Fruit fly (Drosophila melanogaster): ENCODE results near the gene Coq3.
A peak's percentile ranks its signal among the peaks of the same experiment; 100 is the strongest.

The Coq3 gene

DNA sequence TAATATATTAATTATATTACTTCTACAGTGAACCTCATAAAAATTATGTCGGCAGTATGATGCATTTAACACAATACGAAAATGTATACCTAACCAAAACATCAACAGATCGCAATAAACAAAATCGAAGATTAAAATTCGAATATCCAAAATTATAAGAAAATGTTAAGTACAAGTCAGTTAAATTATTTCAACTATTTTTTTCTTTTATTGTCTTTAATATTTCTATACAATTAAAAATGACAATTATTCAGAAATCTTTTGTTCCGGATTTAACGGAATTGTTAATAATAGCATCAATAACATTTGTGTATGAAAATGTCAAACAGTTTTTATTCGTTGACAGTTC, 15.9 kb downstream of the Coq3 start:
- TF ChIP-seq svp (GFP tag) (no peak), esn (GFP tag; optimal IDR thresholded peaks at IDR 0.05) (no peak), CG6792 (GFP tag; optimal IDR thresholded peaks at IDR 0.05) (no peak), CG8119 (GFP tag; IDR thresholded peaks at IDR 0.05) (no peak), CG3919 (GFP tag; optimal IDR thresholded peaks at IDR 0.05) (no peak), Sox15 (GFP tag; optimal IDR thresholded peaks at IDR 0.05) (no peak), CG11294 (GFP tag; IDR thresholded peaks at IDR 0.05) (no peak), Eip75B (GFP tag; optimal IDR thresholded peaks at IDR 0.05) (no peak), Sox14 (GFP tag; optimal IDR thresholded peaks at IDR 0.05) (no peak), CG8319 (GFP tag; optimal IDR thresholded peaks at IDR 0.05) (no peak), fd85E (GFP tag; optimal IDR thresholded peaks at IDR 0.05) (no peak), net (GFP tag; optimal IDR thresholded peaks at IDR 0.05) (no peak), CG6276 (GFP tag; optimal IDR thresholded peaks at IDR 0.05) (no peak), Hr39 (GFP tag; optimal IDR thresholded peaks at IDR 0.05) (no peak), CG32006 (GFP tag; optimal IDR thresholded peaks at IDR 0.05) (no peak), CG4318 (GFP tag; optimal IDR thresholded peaks at IDR 0.05) (no peak), CG15336 (GFP tag; IDR thresholded peaks at IDR 0.05) (no peak), acj6 (GFP tag; optimal IDR thresholded peaks at IDR 0.05) (no peak), CG10669 (GFP tag; optimal IDR thresholded peaks at IDR 0.05) (no peak)

DNA sequence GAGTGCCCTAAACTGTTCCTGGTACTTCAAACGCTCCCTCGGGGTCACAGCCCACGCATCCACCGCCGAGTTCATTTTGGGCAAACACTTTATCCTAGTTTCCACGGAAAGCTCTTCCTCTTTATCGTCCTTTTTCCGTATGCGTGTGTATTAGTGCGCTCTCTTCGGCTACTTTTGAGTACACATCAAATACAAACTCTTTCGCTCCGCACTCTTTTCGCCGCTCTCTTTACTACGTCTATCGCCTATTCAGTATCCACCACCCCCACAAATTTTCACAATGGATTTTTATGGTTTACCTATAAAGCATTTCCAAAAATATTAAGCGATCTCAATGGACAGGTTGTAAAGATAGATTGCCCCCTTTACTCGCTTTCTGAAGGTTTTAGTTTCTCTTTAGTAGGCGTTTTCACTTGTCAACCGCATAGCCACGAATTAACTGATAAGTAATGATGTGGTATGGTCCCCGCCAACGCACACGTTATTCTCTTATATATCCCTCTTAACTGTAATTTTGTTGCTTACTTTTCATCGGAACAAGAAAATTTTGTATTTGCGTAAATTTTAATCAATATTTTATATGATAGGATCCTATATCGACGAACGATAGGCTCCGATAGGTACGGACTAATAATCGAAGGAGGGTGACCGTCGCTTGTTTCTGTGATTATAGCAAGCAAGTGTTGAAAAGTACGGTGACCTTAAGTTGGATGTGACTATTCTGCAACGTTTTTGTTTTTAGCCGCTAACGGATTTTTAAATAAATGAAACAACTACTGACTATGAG, 16.5 kb downstream of the Coq3 start, which contains the start of gene Dap160:
Dap160 (minus strand) TSS at position 634 of the 787 bp plus-strand sequence.
- TF ChIP-seq CG4318 (GFP tag; optimal IDR thresholded peaks at IDR 0.05) (no peak), esn (GFP tag; optimal IDR thresholded peaks at IDR 0.05) (peak; percentile 12), fd85E (GFP tag; optimal IDR thresholded peaks at IDR 0.05) (peak; percentile 36), Sox14 (GFP tag; optimal IDR thresholded peaks at IDR 0.05) (peak; percentile 9)

dm6 chr2L:21135764-21136163, 22.6 kb downstream of the Coq3 start:
- no peak for TF ChIP-seq CG34406 (GFP tag; optimal IDR thresholded peaks at IDR 0.05)
- TF ChIP-seq Hr4 (GFP tag; optimal IDR thresholded peaks at IDR 0.05): no peak
- no peak for TF ChIP-seq Sox102F (GFP tag; optimal IDR thresholded peaks at IDR 0.05)
- no peak for TF ChIP-seq Lpt (GFP tag; optimal IDR thresholded peaks at IDR 0.05)
- TF ChIP-seq Eip75B (GFP tag; optimal IDR thresholded peaks at IDR 0.05): no peak
- TF ChIP-seq CG4318 (GFP tag; optimal IDR thresholded peaks at IDR 0.05): no peak
- no peak for TF ChIP-seq ss (GFP tag; optimal IDR thresholded peaks at IDR 0.05)
- no peak for TF ChIP-seq fd59A (GFP tag; optimal IDR thresholded peaks at IDR 0.05)
- TF ChIP-seq CG11294 (GFP tag; IDR thresholded peaks at IDR 0.05): no peak
- no peak for TF ChIP-seq CG8119 (GFP tag; IDR thresholded peaks at IDR 0.05)
- TF ChIP-seq Smox (GFP tag; optimal IDR thresholded peaks at IDR 0.05): no peak
- TF ChIP-seq eg (GFP tag; IDR thresholded peaks at IDR 0.05): no peak
- TF ChIP-seq esn (GFP tag; optimal IDR thresholded peaks at IDR 0.05): no peak
- TF ChIP-seq spab (GFP tag; optimal IDR thresholded peaks at IDR 0.05): no peak
- TF ChIP-seq Hr39 (GFP tag; optimal IDR thresholded peaks at IDR 0.05): no peak
- TF ChIP-seq CG11762 (GFP tag; optimal IDR thresholded peaks at IDR 0.05; ENCODE audit: insufficient read depth): no peak

DNA sequence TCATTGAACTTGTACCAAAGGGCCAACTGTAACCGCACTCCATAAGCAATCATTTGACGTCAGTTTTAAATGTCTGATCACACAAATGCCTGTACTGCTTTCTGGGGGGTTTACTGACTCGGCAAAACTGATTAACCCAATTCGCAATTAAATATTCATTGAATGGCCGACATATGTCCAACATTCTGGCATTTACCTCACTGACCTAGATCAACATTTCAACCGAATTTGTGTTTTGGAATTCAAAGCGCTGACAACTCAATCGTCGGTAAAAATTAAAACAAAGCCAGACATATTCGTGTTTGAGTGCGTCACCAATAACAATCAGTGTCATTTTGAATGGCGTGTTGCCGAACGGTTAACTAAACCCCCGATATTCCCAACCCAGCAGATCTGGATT, 42.7 kb downstream of the Coq3 start:
- TF ChIP-seq fd59A (GFP tag; optimal IDR thresholded peaks at IDR 0.05) (no peak), Eip75B (GFP tag; optimal IDR thresholded peaks at IDR 0.05) (no peak), CG6163 (GFP tag; IDR thresholded peaks at IDR 0.05) (no peak), CG4318 (GFP tag; optimal IDR thresholded peaks at IDR 0.05) (no peak), eg (GFP tag; IDR thresholded peaks at IDR 0.05) (no peak), Hr4 (GFP tag; optimal IDR thresholded peaks at IDR 0.05) (no peak), CG11294 (GFP tag; IDR thresholded peaks at IDR 0.05) (no peak), CG10669 (GFP tag; optimal IDR thresholded peaks at IDR 0.05) (no peak), CG15336 (GFP tag; IDR thresholded peaks at IDR 0.05) (no peak), CG3919 (GFP tag; optimal IDR thresholded peaks at IDR 0.05) (no peak), fkh (GFP tag; optimal IDR thresholded peaks at IDR 0.05) (no peak), Eip93F (GFP tag; optimal IDR thresholded peaks at IDR 0.05) (no peak), CG1621 (tag; optimal IDR thresholded peaks at IDR 0.05) (no peak), CG8632 (GFP tag; optimal IDR thresholded peaks at IDR 0.05) (no peak), Eip78C (GFP tag) (no peak), acj6 (GFP tag; optimal IDR thresholded peaks at IDR 0.05) (no peak)

Data from whole organism, prepupa.